Fruit fly (Drosophila melanogaster) whole organism, larva: Measurements from ENCODE around the gene Pex16.
A peak's percentile ranks its signal among the peaks of the same experiment; 100 is the strongest.

Experiments
- noc ChIP-seq: fragments of 200-800 bp; sonication (Bioruptor generic); optimal IDR thresholded peaks from 3 replicates; lab custom pipeline; 2019; ENCODE audit warnings: missing biosample characterization, mild to moderate bottlenecking, missing genetic modification characterization, moderate library complexity

The Pex16 gene

dm6 chr3L:20787835-20788380 lies 9.8 kb upstream of the Pex16 start, which contains the start of gene CG11396:
Gene CG11396 (minus strand): TSS chr3L:20788137.
- TF ChIP-seq noc (tag; lab: Kevin White, UChicago) = no peak

- no peak for TF ChIP-seq noc (tag; lab: Kevin White, UChicago)
Observed at dm6 chr3L:20785742-20786427, 7.8 kb upstream of the Pex16 start, which contains the start of gene Pcif1. Gene Pcif1 (minus strand): TSS chr3L:20786197.

- peak; percentile 66 for TF ChIP-seq noc (tag; lab: Kevin White, UChicago)
Observed at dm6 chr3L:20784812-20785671, 7.0 kb upstream of the Pex16 start.

- TF ChIP-seq noc (tag; lab: Kevin White, UChicago) = no peak
Observed at dm6 chr3L:20784394-20784793, 6.3 kb upstream of the Pex16 start.

- no peak for TF ChIP-seq noc (tag; lab: Kevin White, UChicago)
Observed at dm6 chr3L:20777496-20777895, 568 bp downstream of the Pex16 start.

- TF ChIP-seq noc (tag; lab: Kevin White, UChicago) = no peak
Observed at dm6 chr3L:20772647-20773015, 5.4 kb downstream of the Pex16 start.

dm6 chr3L:20771891-20772646 lies 6.0 kb downstream of the Pex16 start:
- peak; percentile 38 for TF ChIP-seq noc (tag; lab: Kevin White, UChicago)

- no peak for TF ChIP-seq noc (tag; lab: Kevin White, UChicago)
Observed at dm6 chr3L:20771001-20771890, 6.8 kb downstream of the Pex16 start, which contains the start of the genes CG4042 and Pitslre. Gene CG4042 (minus strand): TSS chr3L:20771507. Gene Pitslre (plus strand): TSS chr3L:20771528.

- no peak for TF ChIP-seq noc (tag; lab: Kevin White, UChicago)
Observed at dm6 chr3L:20769350-20769749, 8.7 kb downstream of the Pex16 start, which contains the start of the genes CG4074 and CG4186. Gene CG4074 (minus strand): TSS chr3L:20769500. Gene CG4186 (plus strand): TSS chr3L:20769586.

- no peak for TF ChIP-seq noc (tag; lab: Kevin White, UChicago)
Observed at dm6 chr3L:20767227-20767626, 10.8 kb downstream of the Pex16 start.

- TF ChIP-seq noc (tag; lab: Kevin White, UChicago) = no peak
Observed at dm6 chr3L:20761482-20761881, 16.6 kb downstream of the Pex16 start.

- no peak for TF ChIP-seq noc (tag; lab: Kevin White, UChicago)
Observed at dm6 chr3L:20758583-20758982, 19.5 kb downstream of the Pex16 start, which contains the start of gene CG43251. Gene CG43251 (plus strand): TSS chr3L:20758883.

- TF ChIP-seq noc (tag; lab: Kevin White, UChicago) = no peak
Observed at dm6 chr3L:20755585-20755984, 22.5 kb downstream of the Pex16 start, which contains the start of gene CG33912. Gene CG33912 (minus strand): TSS chr3L:20755685.

dm6 chr3L:20752964-20753363 lies 25.1 kb downstream of the Pex16 start:
- TF ChIP-seq noc (tag; lab: Kevin White, UChicago) = no peak
